Fruit fly (Drosophila melanogaster) whole organism, embryonic: Measurements from ENCODE around the gene CG6163.

ENCODE experiments used
- Adf1 ChIP-seq: fragments of 200-800 bp; sonication (Bioruptor generic); IDR thresholded peaks from 2 replicates; pipeline ENCODE4 v1.3.6; 2022; ENCODE audit warnings: missing biosample characterization, missing genetic modification characterization
- CG10959 ChIP-seq: fragments of 200-800 bp; sonication (Bioruptor generic); IDR thresholded peaks from 2 replicates; pipeline ENCODE4 v1.3.6; 2022; ENCODE audit warnings: missing biosample characterization, missing genetic modification characterization
- CG11085 ChIP-seq: fragments of 200-800 bp; sonication (Bioruptor generic); IDR thresholded peaks from 2 replicates; pipeline ENCODE4 v1.3.6; 2022; ENCODE audit warnings: missing biosample characterization, missing genetic modification characterization
- CG12104 ChIP-seq: fragments of 200-800 bp; sonication (Bioruptor generic); optimal IDR thresholded peaks from 3 replicates; lab custom pipeline; 2016; ENCODE audit warnings: missing biosample characterization, missing genetic modification characterization
- CG13123 ChIP-seq: fragments of 200-800 bp; sonication (Bioruptor generic); optimal IDR thresholded peaks from 2 replicates; lab custom pipeline; 2016; ENCODE audit warnings: missing biosample characterization, missing genetic modification characterization
- CG16815 ChIP-seq: fragments of 200-800 bp; sonication (Bioruptor generic); optimal IDR thresholded peaks from 3 replicates; lab custom pipeline; 2017; ENCODE audit warnings: missing biosample characterization, mild to moderate bottlenecking, missing genetic modification characterization
- CG17612 ChIP-seq: fragments of 200-800 bp; sonication (Bioruptor generic); IDR thresholded peaks from 2 replicates; pipeline ENCODE4 v1.3.6; 2022; ENCODE audit warnings: missing biosample characterization, missing genetic modification characterization
- CG18599 ChIP-seq: fragments of 200-800 bp; sonication (Bioruptor generic); optimal IDR thresholded peaks from 3 replicates; lab custom pipeline; 2017; ENCODE audit warnings: missing biosample characterization, missing genetic modification characterization, mild to moderate bottlenecking, moderate library complexity, missing genetic modification reagents
- CG32532 ChIP-seq: fragments of 200-800 bp; sonication (Bioruptor generic); IDR thresholded peaks from 2 replicates; pipeline ENCODE4 v1.3.6; 2022; ENCODE audit warnings: missing biosample characterization, missing genetic modification characterization
- CG33213 ChIP-seq: fragments of 200-800 bp; sonication (Bioruptor generic); optimal IDR thresholded peaks from 3 replicates; lab custom pipeline; 2016; ENCODE audit warnings: missing biosample characterization, missing genetic modification characterization
- CG3838 ChIP-seq: fragments of 200-800 bp; sonication (Bioruptor generic); optimal IDR thresholded peaks from 3 replicates; lab custom pipeline; 2016; ENCODE audit warnings: missing biosample characterization, missing genetic modification characterization
- CG6254 ChIP-seq: fragments of 200-800 bp; sonication (Bioruptor generic); optimal IDR thresholded peaks from 3 replicates; lab custom pipeline; 2017; ENCODE audit warnings: mild to moderate bottlenecking, missing biosample characterization, missing genetic modification reagents, missing genetic modification characterization
- CG6654 ChIP-seq: fragments of 200-800 bp; sonication (Bioruptor generic); optimal IDR thresholded peaks from 2 replicates; lab custom pipeline; 2017; ENCODE audit warnings: missing biosample characterization, mild to moderate bottlenecking, missing genetic modification characterization
- CG6683 ChIP-seq: fragments of 200-800 bp; sonication (Bioruptor generic); optimal IDR thresholded peaks from 2 replicates; lab custom pipeline; 2017; ENCODE audit warnings: missing biosample characterization, mild to moderate bottlenecking, missing genetic modification characterization, missing genetic modification reagents
- CG7271 ChIP-seq: fragments of 200-800 bp; sonication (Bioruptor generic); optimal IDR thresholded peaks from 2 replicates; lab custom pipeline; 2018; ENCODE audit warnings: missing biosample characterization, mild to moderate bottlenecking, missing genetic modification characterization, moderate library complexity
- CG7372 ChIP-seq: fragments of 200-800 bp; sonication (Bioruptor generic); IDR thresholded peaks from 2 replicates; pipeline ENCODE4 v1.3.6; 2022; ENCODE audit warnings: missing biosample characterization, missing genetic modification characterization
- CG8359 ChIP-seq: fragments of 200-800 bp; sonication (Bioruptor generic); optimal IDR thresholded peaks from 2 replicates; lab custom pipeline; 2017; ENCODE audit warnings: missing biosample characterization, mild to moderate bottlenecking, missing genetic modification characterization, borderline replicate concordance
- CG8944 ChIP-seq: fragments of 200-800 bp; sonication (Bioruptor generic); optimal IDR thresholded peaks from 3 replicates; lab custom pipeline; 2016; ENCODE audit warnings: missing biosample characterization, missing genetic modification characterization
- CG9932 ChIP-seq: fragments of 200-800 bp; sonication (Bioruptor generic); IDR thresholded peaks from 2 replicates; pipeline ENCODE4 v1.3.6; 2022; ENCODE audit warnings: missing biosample characterization, missing genetic modification characterization
- D19A ChIP-seq: fragments of 200-800 bp; optimal IDR thresholded peaks from 3 replicates; lab custom pipeline; 2019; ENCODE audit warnings: missing biosample characterization, mild to moderate bottlenecking, missing genetic modification characterization, moderate library complexity
- E2f1 ChIP-seq: fragments of 200-800 bp; sonication (Bioruptor generic); IDR thresholded peaks from 2 replicates; pipeline ENCODE4 v1.3.6; 2022; ENCODE audit warnings: missing biosample characterization, missing genetic modification characterization
- ERR ChIP-seq: fragments of 200-800 bp; sonication (Bioruptor generic); optimal IDR thresholded peaks from 2 replicates; lab custom pipeline; 2016; ENCODE audit warnings: missing biosample characterization, missing genetic modification characterization
- Elba2 ChIP-seq: fragments of 200-800 bp; sonication (Bioruptor generic); optimal IDR thresholded peaks from 3 replicates; lab custom pipeline; 2016; ENCODE audit warnings: missing biosample characterization, missing genetic modification characterization
- Ets97D ChIP-seq: fragments of 200-800 bp; sonication (Bioruptor generic); optimal IDR thresholded peaks from 3 replicates; lab custom pipeline; 2016; ENCODE audit warnings: missing biosample characterization, missing genetic modification characterization
- Hand ChIP-seq: fragments of 200-800 bp; sonication (Bioruptor generic); optimal IDR thresholded peaks from 2 replicates; lab custom pipeline; 2017; ENCODE audit warnings: mild to moderate bottlenecking, missing biosample characterization, missing genetic modification reagents, missing genetic modification characterization
- Lpt ChIP-seq: fragments of >200 bp; optimal IDR thresholded peaks from 2 replicates; lab custom pipeline; 2018; ENCODE audit warnings: missing biosample characterization, missing genetic modification characterization
- Mad ChIP-seq: fragments of 200-800 bp; sonication (Bioruptor generic); optimal IDR thresholded peaks from 2 replicates; lab custom pipeline; 2016; ENCODE audit warnings: missing biosample characterization, missing genetic modification characterization
- Neu2 ChIP-seq: fragments of 200-800 bp; sonication (Bioruptor generic); optimal IDR thresholded peaks from 3 replicates; lab custom pipeline; 2016; ENCODE audit warnings: missing biosample characterization, missing genetic modification characterization, borderline replicate concordance
- Nf-YB ChIP-seq: fragments of 200-800 bp; sonication (Bioruptor generic); optimal IDR thresholded peaks from 3 replicates; lab custom pipeline; 2019; ENCODE audit warnings: missing biosample characterization, mild to moderate bottlenecking, missing genetic modification characterization, moderate library complexity
- Ptx1 ChIP-seq: fragments of 200-800 bp; sonication (Bioruptor generic); IDR thresholded peaks from 2 replicates; pipeline ENCODE4 v1.3.6; 2022; ENCODE audit warnings: missing biosample characterization, missing genetic modification characterization
- Sry-δ ChIP-seq: fragments of 200-800 bp; sonication (Bioruptor generic); optimal IDR thresholded peaks from 2 replicates; lab custom pipeline; 2016; ENCODE audit warnings: missing biosample characterization, missing genetic modification characterization
- ato ChIP-seq: fragments of 200-800 bp; sonication (Bioruptor generic); IDR thresholded peaks from 2 replicates; pipeline ENCODE4 v1.3.6; 2022; ENCODE audit warnings: missing biosample characterization, missing genetic modification characterization; ENCODE audit not compliant: partially characterized antibody
- crol ChIP-seq: fragments of 200-800 bp; sonication (Bioruptor generic); IDR thresholded peaks from 2 replicates; pipeline ENCODE4 v1.3.6; 2022; ENCODE audit warnings: missing biosample characterization, missing genetic modification characterization
- dmrt11E ChIP-seq: fragments of 200-800 bp; sonication (Bioruptor generic); optimal IDR thresholded peaks from 3 replicates; lab custom pipeline; 2018; ENCODE audit warnings: missing biosample characterization, mild to moderate bottlenecking, missing genetic modification characterization, moderate library complexity
- dpn ChIP-seq, 2 experiments: fragments of 200-800 bp; sonication (Bioruptor generic); optimal IDR thresholded peaks; 3 replicates each; lab custom pipeline; 2016; ENCODE audit warnings: missing biosample characterization in 2 of 2, missing genetic modification characterization in 2 of 2
- eve ChIP-seq, 2 experiments: fragments of >200 bp; optimal IDR thresholded peaks; 2 replicates each; lab custom pipeline; 2017; ENCODE audit warnings: missing biosample characterization in 2 of 2, missing genetic modification characterization in 2 of 2
- gfzf ChIP-seq: fragments of 200-800 bp; sonication (Bioruptor generic); optimal IDR thresholded peaks from 2 replicates; lab custom pipeline; 2016; ENCODE audit warnings: missing biosample characterization, mild to moderate bottlenecking, missing genetic modification characterization, moderate library complexity
- kay ChIP-seq: fragments of 200-800 bp; sonication (Bioruptor generic); optimal IDR thresholded peaks from 2 replicates; lab custom pipeline; 2016; ENCODE audit warnings: missing biosample characterization, missing genetic modification characterization
- klu ChIP-seq: fragments of 200-800 bp; sonication (Bioruptor generic); IDR thresholded peaks from 2 replicates; pipeline ENCODE4 v1.3.6; 2022; ENCODE audit warnings: missing biosample characterization, missing genetic modification characterization
- kni ChIP-seq: fragments of 200-800 bp; sonication (Bioruptor generic); optimal IDR thresholded peaks from 3 replicates; lab custom pipeline; 2017; ENCODE audit warnings: mild to moderate bottlenecking, missing biosample characterization, missing genetic modification reagents, missing genetic modification characterization
- lilli ChIP-seq: fragments of 200-800 bp; sonication (Bioruptor generic); optimal IDR thresholded peaks from 3 replicates; lab custom pipeline; 2016; ENCODE audit warnings: missing biosample characterization, missing genetic modification characterization
- otp ChIP-seq: fragments of 200-800 bp; sonication (Bioruptor generic); IDR thresholded peaks from 3 replicates; pipeline ENCODE4, ENCODE4 v1.3.6; 2022; ENCODE audit warnings: missing biosample characterization, missing genetic modification characterization
- pho ChIP-seq: fragments of 200-800 bp; sonication (Bioruptor generic); optimal IDR thresholded peaks from 2 replicates; lab custom pipeline; 2016; ENCODE audit warnings: missing biosample characterization, missing genetic modification characterization
- ro ChIP-seq: fragments of 200-800 bp; sonication (Bioruptor generic); IDR thresholded peaks from 2 replicates; pipeline ENCODE4 v1.3.6; 2022; ENCODE audit warnings: missing biosample characterization, missing genetic modification characterization
- sd ChIP-seq: fragments of 200-800 bp; sonication (Bioruptor generic); optimal IDR thresholded peaks from 3 replicates; lab custom pipeline; 2018; ENCODE audit warnings: missing biosample characterization, mild to moderate bottlenecking, missing genetic modification characterization, moderate library complexity
- sens-2 ChIP-seq: fragments of 200-800 bp; sonication (Bioruptor generic); IDR thresholded peaks from 2 replicates; pipeline ENCODE4 v1.3.6; 2022; ENCODE audit warnings: missing biosample characterization, missing genetic modification characterization
- tio ChIP-seq: fragments of 200-800 bp; sonication (Bioruptor generic); optimal IDR thresholded peaks from 2 replicates; lab custom pipeline; 2017; ENCODE audit warnings: missing biosample characterization, missing genetic modification characterization, inconsistent platforms
- tx ChIP-seq: fragments of 200-800 bp; sonication (Bioruptor generic); optimal IDR thresholded peaks from 2 replicates; lab custom pipeline; 2016; ENCODE audit warnings: missing biosample characterization, missing genetic modification characterization
- unc-4 ChIP-seq: fragments of 200-800 bp; sonication (Bioruptor generic); IDR thresholded peaks from 2 replicates; pipeline ENCODE4 v1.3.6; 2022; ENCODE audit warnings: missing biosample characterization, missing genetic modification characterization; ENCODE audit not compliant: partially characterized antibody

Gene CG6163

dm6 chr3L:11405362-11406254 is 40.9 kb upstream of the CG6163 start (continued):
- TF ChIP-seq CG6254 (GFP tag; lab: Kevin White, UChicago) (peak; percentile 88), crol (GFP tag; lab: Robert Waterston, UW) (peak; percentile 41; the same call in 1 of the 2 replicates), ato (GFP tag; lab: Robert Waterston, UW) (no peak), sd (peak; percentile 72), ERR (GFP tag; lab: Kevin White, UChicago) (peak; percentile 77), CG32532 (peak; percentile 94), CG12104 (GFP tag; lab: Kevin White, UChicago) (peak; percentile 89), Ets97D (GFP tag; lab: Kevin White, UChicago) (peak; percentile 69), tx (GFP tag; lab: Kevin White, UChicago) (peak; percentile 87), dpn (GFP tag; optimal IDR thresholded peaks at IDR 0.05; lab: Kevin White, UChicago) (peak; percentile 91 to 96), kni (peak; percentile 76), CG10959 (GFP tag; lab: Robert Waterston, UW) (peak; percentile 96), Elba2 (GFP tag; lab: Kevin White, UChicago) (peak; percentile 69), klu (GFP tag; lab: Robert Waterston, UW) (peak; percentile 83), CG9932 (peak; percentile 90), CG11085 (peak; percentile 90), Nf-YB (GFP tag; lab: Kevin White, UChicago) (peak; percentile 80), pho (peak; percentile 90), dmrt11E (tag; lab: Kevin White, UChicago) (peak; percentile 98), gfzf (GFP tag; lab: Kevin White, UChicago) (no peak), D19A (tag; lab: Kevin White, UChicago) (peak; percentile 92), Adf1 (peak; percentile 26), CG17612 (GFP tag; lab: Robert Waterston, UW) (peak; percentile 84)

DNA sequence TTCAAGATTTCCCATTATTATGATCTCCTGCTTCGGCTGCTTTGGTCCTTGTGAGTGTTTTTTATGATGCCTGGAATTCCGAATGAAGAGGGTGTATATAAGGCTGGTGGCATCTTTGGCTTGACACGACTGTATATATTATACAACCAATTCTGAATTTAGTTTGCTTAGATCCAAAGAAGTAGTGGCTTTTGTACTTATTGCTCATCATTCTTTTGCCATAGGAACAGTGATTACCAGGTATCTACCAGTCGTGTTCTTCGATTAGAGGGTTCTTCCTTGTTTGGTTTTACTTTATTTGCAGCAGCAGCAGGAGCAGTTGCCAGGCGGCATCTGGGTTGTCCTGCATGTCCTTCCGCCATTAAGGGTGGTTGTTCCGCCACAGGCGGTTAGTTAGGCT is 38.9 kb upstream of the CG6163 start:
- TF ChIP-seq Hand: no peak
- no peak for TF ChIP-seq CG7271 (tag; lab: Kevin White, UChicago)
- no peak for TF ChIP-seq Sry-δ (GFP tag; lab: Kevin White, UChicago)
- peak; percentile 46 for TF ChIP-seq tio (GFP tag; lab: Kevin White, UChicago)
- peak; percentile 42 for TF ChIP-seq CG16815
- TF ChIP-seq Mad (GFP tag; lab: Kevin White, UChicago): peak; percentile 55
- TF ChIP-seq otp (GFP tag; lab: Robert Waterston, UW): peak; percentile 72
- peak; percentile 65 for TF ChIP-seq lilli (GFP tag; lab: Kevin White, UChicago)
- peak; percentile 71 for TF ChIP-seq Ptx1
- no peak for TF ChIP-seq Lpt
- TF ChIP-seq unc-4 (GFP tag; lab: Robert Waterston, UW): no peak
- no peak for TF ChIP-seq kay (GFP tag; lab: Kevin White, UChicago)
- TF ChIP-seq CG6654 (GFP tag; lab: Kevin White, UChicago): no peak
- no peak for TF ChIP-seq ro (GFP tag; lab: Robert Waterston, UW)
- peak; percentile 63 for TF ChIP-seq CG8944 (GFP tag; lab: Kevin White, UChicago)
- TF ChIP-seq CG33213 (GFP tag; lab: Kevin White, UChicago): peak; percentile 23
- no peak for TF ChIP-seq CG7372 (GFP tag; lab: Robert Waterston, UW)
- no peak for TF ChIP-seq sens-2 (GFP tag; lab: Robert Waterston, UW)
- TF ChIP-seq E2f1 (GFP tag; lab: Robert Waterston, UW): peak; percentile 55
- TF ChIP-seq Neu2 (GFP tag; lab: Kevin White, UChicago): no peak
- no peak for TF ChIP-seq CG3838
- no peak for TF ChIP-seq CG8359 (GFP tag; lab: Kevin White, UChicago)
- TF ChIP-seq CG18599: peak; percentile 70
- TF ChIP-seq CG13123 (GFP tag; lab: Kevin White, UChicago): peak; percentile 20
- TF ChIP-seq eve (GFP tag; optimal IDR thresholded peaks at IDR 0.05; lab: Kevin White, UChicago): no peak
- no peak for TF ChIP-seq CG6683 (GFP tag; lab: Kevin White, UChicago)
- peak; percentile 51 for TF ChIP-seq dmrt11E (tag; lab: Kevin White, UChicago)
